Fruit fly (Drosophila melanogaster) whole organism, embryonic: ENCODE measurements around the gene CG5934.

Experiments
- ATbp ChIP-seq: fragments of 200-800 bp; sonication (Bioruptor generic); optimal IDR thresholded peaks from 2 replicates; lab custom pipeline; 2017; ENCODE audit warnings: missing biosample characterization, mild to moderate bottlenecking, missing genetic modification characterization, missing genetic modification reagents
- Atf6 ChIP-seq: fragments of 200-800 bp; sonication (Bioruptor generic); IDR thresholded peaks from 2 replicates; pipeline ENCODE4 v1.3.6; 2022; ENCODE audit warnings: missing biosample characterization, missing genetic modification characterization
- C15 ChIP-seq: fragments of 200-800 bp; sonication (Bioruptor generic); IDR thresholded peaks from 3 replicates; pipeline ENCODE4 v1.3.6; 2022; ENCODE audit warnings: missing biosample characterization, missing genetic modification characterization
- CG10209 ChIP-seq: fragments of 200-800 bp; sonication (Bioruptor generic); optimal IDR thresholded peaks from 3 replicates; lab custom pipeline; 2017; ENCODE audit warnings: missing biosample characterization, mild to moderate bottlenecking, missing genetic modification characterization, missing genetic modification reagents
- CG10321 ChIP-seq: fragments of 200-800 bp; sonication (Bioruptor generic); IDR thresholded peaks from 2 replicates; pipeline ENCODE4 v1.3.6; 2022; ENCODE audit warnings: missing biosample characterization, missing genetic modification characterization
- CG11085 ChIP-seq: fragments of 200-800 bp; sonication (Bioruptor generic); IDR thresholded peaks from 2 replicates; pipeline ENCODE4 v1.3.6; 2022; ENCODE audit warnings: missing biosample characterization, missing genetic modification characterization
- CG11247 ChIP-seq: fragments of 200-800 bp; sonication (Bioruptor generic); IDR thresholded peaks from 2 replicates; pipeline ENCODE4 v1.3.6; 2022; ENCODE audit warnings: missing biosample characterization, missing genetic modification characterization
- CG14441 ChIP-seq: fragments of 200-800 bp; sonication (Bioruptor generic); IDR thresholded peaks from 2 replicates; pipeline ENCODE4 v1.3.6; 2022; ENCODE audit warnings: missing biosample characterization, missing genetic modification characterization
- CG18011 ChIP-seq: fragments of 200-800 bp; sonication (Bioruptor generic); optimal IDR thresholded peaks from 2 replicates; lab custom pipeline; 2017; ENCODE audit warnings: missing biosample characterization, missing genetic modification characterization, mild to moderate bottlenecking, moderate library complexity, missing genotype
- CG2129 ChIP-seq: fragments of 200-800 bp; sonication (Bioruptor generic); IDR thresholded peaks from 2 replicates; pipeline ENCODE4 v1.3.6; 2022; ENCODE audit warnings: missing biosample characterization, missing genetic modification characterization; ENCODE audit not compliant: partially characterized antibody
- CG2889 ChIP-seq: fragments of 200-800 bp; sonication (Bioruptor generic); IDR thresholded peaks from 3 replicates; pipeline ENCODE4 v1.3.6; 2022; ENCODE audit warnings: missing biosample characterization, missing genetic modification characterization
- CG34224 ChIP-seq: fragments of 200-800 bp; sonication (Bioruptor generic); IDR thresholded peaks from 3 replicates; pipeline ENCODE4 v1.3.6; 2022; ENCODE audit warnings: missing biosample characterization, missing genetic modification characterization; ENCODE audit not compliant: partially characterized antibody
- CG3995 ChIP-seq: fragments of 200-800 bp; sonication (Bioruptor generic); optimal IDR thresholded peaks from 3 replicates; lab custom pipeline; 2016; ENCODE audit warnings: missing biosample characterization, missing genetic modification characterization
- CG43689 ChIP-seq: fragments of 200-800 bp; sonication (Bioruptor generic); IDR thresholded peaks from 2 replicates; pipeline ENCODE4 v1.3.6; 2022; ENCODE audit warnings: missing biosample characterization, missing genetic modification characterization
- CG5180 ChIP-seq: fragments of 200-800 bp; sonication (Bioruptor generic); optimal IDR thresholded peaks from 3 replicates; lab custom pipeline; 2017; ENCODE audit warnings: missing biosample characterization, missing genetic modification characterization, mild to moderate bottlenecking, moderate library complexity, missing genetic modification reagents
- CG6272 ChIP-seq: fragments of 200-800 bp; sonication (Bioruptor generic); IDR thresholded peaks from 2 replicates; pipeline ENCODE4 v1.3.6; 2022; ENCODE audit warnings: missing biosample characterization, missing genetic modification characterization
- CG6683 ChIP-seq: fragments of 200-800 bp; sonication (Bioruptor generic); optimal IDR thresholded peaks from 2 replicates; lab custom pipeline; 2017; ENCODE audit warnings: missing biosample characterization, mild to moderate bottlenecking, missing genetic modification characterization, missing genetic modification reagents
- CG7987 ChIP-seq: fragments of 200-800 bp; sonication (Bioruptor generic); optimal IDR thresholded peaks from 2 replicates; lab custom pipeline; 2018; ENCODE audit warnings: missing biosample characterization, mild to moderate bottlenecking, missing genetic modification characterization, moderate library complexity
- CG8281 ChIP-seq: fragments of 200-800 bp; sonication (Bioruptor generic); optimal IDR thresholded peaks from 2 replicates; lab custom pipeline; 2018; ENCODE audit warnings: missing biosample characterization, mild to moderate bottlenecking, missing genetic modification characterization, moderate library complexity
- CG8924 ChIP-seq: fragments of 200-800 bp; optimal IDR thresholded peaks from 3 replicates; lab custom pipeline; 2019; ENCODE audit warnings: missing biosample characterization, mild to moderate bottlenecking, missing genetic modification characterization, moderate library complexity
- CG8944 ChIP-seq: fragments of 200-800 bp; sonication (Bioruptor generic); optimal IDR thresholded peaks from 3 replicates; lab custom pipeline; 2016; ENCODE audit warnings: missing biosample characterization, missing genetic modification characterization
- Camta ChIP-seq: fragments of 200-800 bp; sonication (Bioruptor generic); optimal IDR thresholded peaks from 2 replicates; lab custom pipeline; 2016; ENCODE audit warnings: missing biosample characterization, missing genetic modification characterization
- D19B ChIP-seq: fragments of 200-800 bp; sonication (Bioruptor generic); optimal IDR thresholded peaks from 2 replicates; lab custom pipeline; 2017; ENCODE audit warnings: missing biosample characterization, mild to moderate bottlenecking, missing genetic modification characterization
- Ets97D ChIP-seq: fragments of 200-800 bp; sonication (Bioruptor generic); optimal IDR thresholded peaks from 3 replicates; lab custom pipeline; 2016; ENCODE audit warnings: missing biosample characterization, missing genetic modification characterization
- Fer1 ChIP-seq: fragments of 200-800 bp; sonication (Bioruptor generic); optimal IDR thresholded peaks from 2 replicates; lab custom pipeline; 2017; ENCODE audit warnings: missing biosample characterization, mild to moderate bottlenecking, missing genetic modification characterization
- Fer2 ChIP-seq: fragments of 200-800 bp; sonication (Bioruptor generic); optimal IDR thresholded peaks from 2 replicates; lab custom pipeline; 2018; ENCODE audit warnings: missing biosample characterization, mild to moderate bottlenecking, missing genetic modification characterization, moderate library complexity
- H2.0 ChIP-seq: fragments of 200-800 bp; sonication (Bioruptor generic); IDR thresholded peaks from 2 replicates; pipeline ENCODE4 v1.3.6; 2022; ENCODE audit warnings: missing biosample characterization, missing genetic modification characterization
- MTF-1 ChIP-seq: fragments of 200-800 bp; sonication (Bioruptor generic); optimal IDR thresholded peaks from 2 replicates; lab custom pipeline; 2018; ENCODE audit warnings: missing biosample characterization, mild to moderate bottlenecking, missing genetic modification characterization, borderline replicate concordance
- Med ChIP-seq: fragments of 200-800 bp; sonication (Bioruptor generic); peaks from one replicate; lab custom pipeline; 2016; ENCODE audit warnings: missing biosample characterization, missing genetic modification characterization, mild to moderate bottlenecking, inconsistent platforms, moderate library complexity
- Poxn ChIP-seq: fragments of 200-800 bp; sonication (Bioruptor generic); IDR thresholded peaks from 2 replicates; pipeline ENCODE4 v1.3.6; 2022; ENCODE audit warnings: missing biosample characterization, missing genetic modification characterization
- Sox102F ChIP-seq: fragments of 200-800 bp; sonication (Bioruptor generic); optimal IDR thresholded peaks from 2 replicates; lab custom pipeline; 2018; ENCODE audit warnings: missing biosample characterization, mild to moderate bottlenecking, missing genetic modification characterization, moderate library complexity
- Sry-β ChIP-seq: fragments of 200-800 bp; sonication (Bioruptor generic); optimal IDR thresholded peaks from 2 replicates; lab custom pipeline; 2018; ENCODE audit warnings: missing biosample characterization, mild to moderate bottlenecking, missing genetic modification characterization, moderate library complexity
- ac ChIP-seq: fragments of 200-800 bp; sonication (Bioruptor generic); optimal IDR thresholded peaks from 3 replicates; lab custom pipeline; 2017; ENCODE audit warnings: missing biosample characterization, mild to moderate bottlenecking, missing genetic modification characterization
- al ChIP-seq: fragments of 200-800 bp; sonication (Bioruptor generic); IDR thresholded peaks from 2 replicates; pipeline ENCODE4 v1.3.6; 2022; ENCODE audit warnings: missing biosample characterization, missing genetic modification characterization
- bigmax ChIP-seq: fragments of 200-800 bp; sonication (Bioruptor generic); optimal IDR thresholded peaks from 2 replicates; lab custom pipeline; 2018; ENCODE audit warnings: missing biosample characterization, mild to moderate bottlenecking, missing genetic modification characterization
- chn ChIP-seq: fragments of 200-800 bp; sonication (Bioruptor generic); optimal IDR thresholded peaks from 2 replicates; lab custom pipeline; 2016; ENCODE audit warnings: missing biosample characterization, missing genetic modification characterization
- crc ChIP-seq: fragments of 200-800 bp; sonication (Bioruptor generic); optimal IDR thresholded peaks from 2 replicates; lab custom pipeline; 2016; ENCODE audit warnings: missing biosample characterization, missing genetic modification characterization
- crp ChIP-seq, 2 experiments: fragments of 200-800 bp; sonication (Bioruptor generic); optimal IDR thresholded peaks; 2 replicates in 1 of 2; 3 replicates in 1 of 2; lab custom pipeline; 2017; ENCODE audit warnings: missing biosample characterization in 2 of 2, missing genetic modification characterization in 2 of 2, mild to moderate bottlenecking in 1 of 2, moderate library complexity in 1 of 2
- danr ChIP-seq: fragments of 200-800 bp; sonication (Bioruptor generic); IDR thresholded peaks from 2 replicates; pipeline ENCODE4 v1.3.6; 2022; ENCODE audit warnings: missing biosample characterization, missing genetic modification characterization
- pum ChIP-seq: fragments of 200-800 bp; sonication (Bioruptor generic); optimal IDR thresholded peaks from 2 replicates; lab custom pipeline; 2016; ENCODE audit warnings: missing biosample characterization, missing genetic modification characterization
- ranshi ChIP-seq: fragments of 200-800 bp; sonication (Bioruptor generic); IDR thresholded peaks from 2 replicates; pipeline ENCODE4 v1.3.6; 2022; ENCODE audit warnings: missing biosample characterization, missing genetic modification characterization
- rib ChIP-seq: fragments of 200-800 bp; sonication (Bioruptor generic); IDR thresholded peaks from 2 replicates; pipeline ENCODE4 v1.3.6; 2022; ENCODE audit warnings: missing biosample characterization, missing genetic modification characterization
- scrt ChIP-seq: fragments of 200-800 bp; sonication (Bioruptor generic); optimal IDR thresholded peaks from 2 replicates; lab custom pipeline; 2018; ENCODE audit warnings: missing biosample characterization, mild to moderate bottlenecking, missing genetic modification characterization, moderate library complexity
- sisA ChIP-seq: fragments of 200-800 bp; sonication (Bioruptor generic); IDR thresholded peaks from 2 replicates; pipeline ENCODE4 v1.3.6; 2022; ENCODE audit warnings: missing biosample characterization, missing genetic modification characterization
- tgo ChIP-seq: fragments of 200-800 bp; sonication (Bioruptor generic); IDR thresholded peaks from 3 replicates; pipeline ENCODE4 v1.3.6; 2022; ENCODE audit warnings: missing biosample characterization, missing genetic modification characterization
- tup ChIP-seq: fragments of 200-800 bp; sonication (Bioruptor generic); optimal IDR thresholded peaks from 2 replicates; lab custom pipeline; 2016; ENCODE audit warnings: missing biosample characterization, mild to moderate bottlenecking, missing genetic modification characterization, moderate library complexity
- twi ChIP-seq: fragments of 200-800 bp; optimal IDR thresholded peaks from 2 replicates; lab custom pipeline; 2019; ENCODE audit warnings: missing biosample characterization, mild to moderate bottlenecking, missing genetic modification characterization, moderate library complexity
- vnd ChIP-seq: fragments of 200-800 bp; sonication (Bioruptor generic); IDR thresholded peaks from 3 replicates; pipeline ENCODE4 v1.3.6; 2022; ENCODE audit warnings: missing biosample characterization, missing genetic modification characterization; ENCODE audit not compliant: partially characterized antibody
- zfh1 ChIP-seq: fragments of 200-800 bp; sonication (Bioruptor generic); IDR thresholded peaks from 3 replicates; pipeline ENCODE4 v1.3.6; 2022; ENCODE audit warnings: missing biosample characterization, missing genetic modification characterization

CG5934 gene

DNA sequence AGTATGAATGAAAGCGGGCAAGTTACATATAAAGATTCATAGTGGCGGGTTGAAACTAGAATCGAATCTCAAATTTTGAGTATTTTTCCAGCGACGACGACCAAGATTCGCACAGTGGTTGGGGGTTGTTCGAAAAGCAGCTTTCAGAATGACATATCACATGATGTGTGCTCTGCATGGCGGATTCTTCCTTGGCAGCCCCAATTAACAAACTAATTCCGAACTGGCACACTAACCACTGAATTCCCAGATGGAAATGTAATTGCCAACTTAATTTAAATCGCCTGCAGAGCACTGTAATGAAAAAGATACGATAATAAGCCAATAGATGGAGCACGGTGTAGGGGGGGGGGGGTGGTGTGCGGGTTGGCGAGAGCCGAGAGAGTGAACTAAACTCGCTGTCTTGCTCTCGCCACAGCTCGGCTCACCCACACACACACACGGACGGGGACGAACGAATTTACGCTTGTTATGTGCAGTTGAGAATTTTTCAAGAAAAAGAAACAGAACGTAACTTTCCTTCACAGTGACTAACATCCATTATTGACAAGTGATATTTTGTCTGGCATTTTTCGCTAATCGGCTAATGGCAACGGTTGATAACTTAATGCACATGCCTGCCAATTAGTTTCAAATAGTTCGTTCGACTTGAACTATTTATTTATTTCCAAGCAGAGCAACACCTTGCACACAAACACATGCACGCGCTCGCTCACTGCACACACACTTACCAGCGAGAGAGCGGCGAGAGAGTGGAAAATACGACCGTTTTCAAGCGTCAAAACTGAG is 7.7 kb downstream of the CG5934 start (continued):
- TF ChIP-seq ATbp (peak; percentile 95), Fer2 (tag; lab: Kevin White, UChicago) (peak; percentile 72), D19B (GFP tag; lab: Kevin White, UChicago) (peak; percentile 92), CG14441 (GFP tag; lab: Robert Waterston, UW) (peak; percentile 98), CG6683 (GFP tag; lab: Kevin White, UChicago) (peak; percentile 91), Fer1 (GFP tag; lab: Kevin White, UChicago) (peak; percentile 97), pum (peak; percentile 94), sisA (GFP tag; lab: Robert Waterston, UW) (peak; percentile 97), CG2889 (GFP tag; lab: Robert Waterston, UW) (peak; percentile 97), danr (GFP tag; lab: Robert Waterston, UW) (peak; percentile 95), crp (GFP tag; optimal IDR thresholded peaks at IDR 0.05; lab: Kevin White, UChicago) (peak in 1 of 2 experiments; percentile 68), H2.0 (peak; percentile 97), CG11085 (GFP tag; lab: Robert Waterston, UW) (peak; percentile 94), Camta (GFP tag; lab: Kevin White, UChicago) (peak; percentile 87), zfh1 (GFP tag; lab: Robert Waterston, UW) (peak; percentile 98), CG43689 (peak; percentile 92), ranshi (GFP tag; lab: Robert Waterston, UW) (peak; percentile 98), chn (peak; percentile 97), twi (peak; percentile 67), Sry-β (GFP tag; lab: Kevin White, UChicago) (peak; percentile 13), CG10209 (GFP tag; lab: Kevin White, UChicago) (peak; percentile 96), tgo (GFP tag; lab: Robert Waterston, UW) (peak; percentile 97), CG11247 (GFP tag; lab: Robert Waterston, UW) (peak; percentile 94), bigmax (GFP tag; lab: Kevin White, UChicago) (peak; percentile 68), CG8924 (tag; lab: Kevin White, UChicago) (peak; percentile 93), vnd (GFP tag; lab: Robert Waterston, UW) (peak; percentile 59; the same call in 2 of the 3 replicates), CG2129 (no peak), scrt (peak; percentile 90), Atf6 (peak; percentile 96), ac (GFP tag; lab: Kevin White, UChicago) (peak; percentile 78), Sox102F (GFP tag; lab: Kevin White, UChicago) (peak; percentile 97), CG6272 (GFP tag; lab: Robert Waterston, UW) (peak; percentile 92), CG8944 (GFP tag; lab: Kevin White, UChicago) (peak; percentile 93), al (GFP tag; lab: Robert Waterston, UW) (peak; percentile 94), Poxn (GFP tag; lab: Robert Waterston, UW) (peak; percentile 88), CG5180 (GFP tag; lab: Kevin White, UChicago) (peak; percentile 71), CG7987 (GFP tag; lab: Kevin White, UChicago) (peak; percentile 98), CG10321 (GFP tag; lab: Robert Waterston, UW) (peak; percentile 74), CG34224 (GFP tag; lab: Robert Waterston, UW) (no peak), C15 (peak; percentile 93), Med (GFP tag; lab: Kevin White, UChicago) (peak; percentile 100), Ets97D (GFP tag; lab: Kevin White, UChicago) (peak; percentile 75), CG18011 (GFP tag; lab: Kevin White, UChicago) (peak; percentile 87), CG3995 (GFP tag; lab: Kevin White, UChicago) (peak; percentile 75), crc (GFP tag; lab: Kevin White, UChicago) (peak; percentile 90), CG8281 (tag; lab: Kevin White, UChicago) (peak; percentile 79), tup (GFP tag; lab: Kevin White, UChicago) (peak; percentile 80), MTF-1 (GFP tag; lab: Kevin White, UChicago) (peak; percentile 92), rib (GFP tag; lab: Robert Waterston, UW) (peak; percentile 96)
